Worm (Caenorhabditis elegans) whole organism, early embryonic: ENCODE results near the gene sri-62.

Source experiments
- B0310.2 ChIP-seq: sonication (generic microtip); optimal IDR thresholded peaks from 2 replicates; lab custom pipeline; 2016; ENCODE audit warnings: mild to moderate bottlenecking, missing genetic modification characterization, missing compliant biosample characterization
- F13C5.2 ChIP-seq: sonication (generic microtip); optimal IDR thresholded peaks from 2 replicates; lab custom pipeline; 2017; ENCODE audit warnings: mild to moderate bottlenecking, missing genetic modification characterization, inconsistent platforms, missing compliant biosample characterization
- aly-1 ChIP-seq: sonication (generic microtip); optimal IDR thresholded peaks from 2 replicates; lab custom pipeline; 2016; ENCODE audit warnings: missing genetic modification characterization, missing compliant biosample characterization
- ama-1 ChIP-seq: fragments of 150-350 bp; optimal IDR thresholded peaks from 2 replicates; lab custom pipeline; 2014
- ceh-13 ChIP-seq: fragments of 200-800 bp; sonication (Bioruptor generic); optimal IDR thresholded peaks from 2 replicates; lab custom pipeline; 2018; ENCODE audit warnings: mild to moderate bottlenecking, missing genetic modification characterization, missing compliant biosample characterization
- ceh-36 ChIP-seq: sonication (generic microtip); optimal IDR thresholded peaks from 2 replicates; lab custom pipeline; 2016; ENCODE audit warnings: missing genetic modification characterization, inconsistent platforms, missing compliant biosample characterization
- ets-7 ChIP-seq: sonication (generic microtip); optimal IDR thresholded peaks from 2 replicates; lab custom pipeline; 2016; ENCODE audit warnings: missing genotype, missing genetic modification characterization, missing compliant biosample characterization
- flt-1 ChIP-seq: fragments of 200-800 bp; sonication (Bioruptor generic); IDR thresholded peaks from 2 replicates; pipeline ENCODE4 v1.3.6; 2022; ENCODE audit warnings: missing genetic modification characterization, missing compliant biosample characterization
- hmbx-1 ChIP-seq: sonication (generic microtip); optimal IDR thresholded peaks from 2 replicates; lab custom pipeline; 2016; ENCODE audit warnings: mild to moderate bottlenecking, missing genetic modification characterization, missing compliant biosample characterization
- hmg-4 ChIP-seq: fragments of 200-800 bp; sonication (Bioruptor generic); optimal IDR thresholded peaks from 2 replicates; lab custom pipeline; 2018; ENCODE audit warnings: mild to moderate bottlenecking, missing genetic modification characterization, missing compliant biosample characterization
- hnd-1 ChIP-seq: sonication (generic microtip); optimal IDR thresholded peaks from 2 replicates; lab custom pipeline; 2016; ENCODE audit warnings: missing genetic modification characterization, missing compliant biosample characterization
- pes-1 ChIP-seq: fragments of 200-800 bp; sonication (Bioruptor generic); IDR thresholded peaks from 2 replicates; pipeline ENCODE4 v1.3.6; 2022; ENCODE audit warnings: missing genetic modification reagents, missing genetic modification characterization, missing compliant biosample characterization
- scrt-1 ChIP-seq: fragments of 200-800 bp; sonication (Bioruptor generic); IDR thresholded peaks from 2 replicates; pipeline ENCODE4 v1.3.6; 2022; ENCODE audit warnings: missing genetic modification characterization, missing compliant biosample characterization
- sea-1 ChIP-seq: fragments of 200-800 bp; sonication (Bioruptor generic); conservative IDR thresholded peaks from 2 replicates; pipeline ENCODE4 v1.3.6; 2022; ENCODE audit warnings: missing genetic modification characterization, missing compliant biosample characterization
- tbx-11 ChIP-seq: fragments of 200-800 bp; sonication (Bioruptor generic); IDR thresholded peaks from 2 replicates; pipeline ENCODE4 v1.3.6; 2022; ENCODE audit warnings: missing genetic modification characterization, missing compliant biosample characterization
- tbx-37 ChIP-seq: fragments of 200-800 bp; sonication (Bioruptor generic); conservative IDR thresholded peaks from 2 replicates; pipeline ENCODE4 v1.3.6; 2022; ENCODE audit warnings: missing genetic modification reagents, missing genetic modification characterization, missing compliant biosample characterization
- tra-4 ChIP-seq: sonication (generic microtip); optimal IDR thresholded peaks from 2 replicates; lab custom pipeline; 2017; ENCODE audit warnings: missing genetic modification characterization, missing compliant biosample characterization

sri-62 gene

ce11 chrII:2698378-2698777, at the start of gene sri-62:
TSS of gene sri-62 (minus strand) at chrII:2698478.
- TF ChIP-seq hnd-1 (tag; lab: Kevin White, UChicago) = no peak
- TF ChIP-seq ama-1 (lab: Kevin White, UChicago) = no peak
- no peak for TF ChIP-seq ceh-13 (GFP tag; lab: Kevin White, UChicago)
- no peak for TF ChIP-seq flt-1 (GFP tag; lab: Robert Waterston, UW)
- no peak for TF ChIP-seq scrt-1 (GFP tag; lab: Robert Waterston, UW)
- TF ChIP-seq sea-1 (GFP tag; lab: Robert Waterston, UW) = no peak
- TF ChIP-seq tra-4 = no peak
- no peak for TF ChIP-seq tbx-11 (GFP tag; lab: Robert Waterston, UW)
- TF ChIP-seq F13C5.2 (tag; lab: Kevin White, UChicago) = no peak
- TF ChIP-seq ets-7 (tag; lab: Kevin White, UChicago) = no peak
- no peak for TF ChIP-seq hmbx-1 (tag; lab: Kevin White, UChicago)
- TF ChIP-seq hmg-4 (GFP tag; lab: Kevin White, UChicago) = no peak
- no peak for TF ChIP-seq tbx-37 (GFP tag; lab: Robert Waterston, UW)
- TF ChIP-seq aly-1 (tag; lab: Kevin White, UChicago) = no peak
- TF ChIP-seq pes-1 = no peak
- TF ChIP-seq ceh-36 (tag; lab: Kevin White, UChicago) = no peak
- no peak for TF ChIP-seq B0310.2 (tag; lab: Kevin White, UChicago)

ce11 chrII:2742251-2742650, 44.0 kb upstream of the sri-62 start, which contains the start of gene T05A8.7:
TSS of gene T05A8.7 (minus strand) at chrII:2742351.
- no peak for TF ChIP-seq sea-1 (GFP tag; lab: Robert Waterston, UW)
- TF ChIP-seq tbx-11 (GFP tag; lab: Robert Waterston, UW) = no peak
- TF ChIP-seq flt-1 (GFP tag; lab: Robert Waterston, UW) = no peak
- no peak for TF ChIP-seq ama-1 (lab: Kevin White, UChicago)
- TF ChIP-seq hnd-1 (tag; lab: Kevin White, UChicago) = no peak
- no peak for TF ChIP-seq aly-1 (tag; lab: Kevin White, UChicago)
- TF ChIP-seq B0310.2 (tag; lab: Kevin White, UChicago) = no peak
- TF ChIP-seq hmg-4 (GFP tag; lab: Kevin White, UChicago) = no peak
- no peak for TF ChIP-seq scrt-1 (GFP tag; lab: Robert Waterston, UW)
- no peak for TF ChIP-seq ceh-13 (GFP tag; lab: Kevin White, UChicago)
- TF ChIP-seq tbx-37 (GFP tag; lab: Robert Waterston, UW) = no peak
- TF ChIP-seq hmbx-1 (tag; lab: Kevin White, UChicago) = no peak
- no peak for TF ChIP-seq tra-4
- TF ChIP-seq F13C5.2 (tag; lab: Kevin White, UChicago) = no peak
- TF ChIP-seq pes-1 = no peak
- TF ChIP-seq ets-7 (tag; lab: Kevin White, UChicago) = no peak
- TF ChIP-seq ceh-36 (tag; lab: Kevin White, UChicago) = no peak

ce11 chrII:2741405-2741804, 43.1 kb upstream of the sri-62 start:
- TF ChIP-seq scrt-1 (GFP tag; lab: Robert Waterston, UW) = 0 out of 2 replicates have a peak, but pooled peaks have one; percentile 47
- no peak for TF ChIP-seq tbx-11 (GFP tag; lab: Robert Waterston, UW)
- TF ChIP-seq ama-1 (lab: Kevin White, UChicago) = no peak

- TF ChIP-seq sea-1 (GFP tag; lab: Robert Waterston, UW) (no peak), tra-4 (no peak), scrt-1 (GFP tag; lab: Robert Waterston, UW) (no peak), ama-1 (lab: Kevin White, UChicago) (no peak)
Observed at ce11 chrII:2739619-2740018, 41.3 kb upstream of the sri-62 start, which contains the start of gene T05A8.6. TSS of gene T05A8.6 (minus strand) at chrII:2739719.

- TF ChIP-seq hnd-1 (tag; lab: Kevin White, UChicago) (no peak), ceh-13 (GFP tag; lab: Kevin White, UChicago) (no peak), hmbx-1 (tag; lab: Kevin White, UChicago) (no peak), tra-4 (no peak), hmg-4 (GFP tag; lab: Kevin White, UChicago) (no peak), B0310.2 (tag; lab: Kevin White, UChicago) (no peak), ama-1 (lab: Kevin White, UChicago) (no peak), flt-1 (GFP tag; lab: Robert Waterston, UW) (no peak), tbx-37 (GFP tag; lab: Robert Waterston, UW) (no peak), aly-1 (tag; lab: Kevin White, UChicago) (no peak), F13C5.2 (tag; lab: Kevin White, UChicago) (no peak), ceh-36 (tag; lab: Kevin White, UChicago) (no peak), pes-1 (no peak), tbx-11 (GFP tag; lab: Robert Waterston, UW) (no peak), ets-7 (tag; lab: Kevin White, UChicago) (no peak), scrt-1 (GFP tag; lab: Robert Waterston, UW) (no peak), sea-1 (GFP tag; lab: Robert Waterston, UW) (no peak)
Observed at ce11 chrII:2736938-2737337, 38.7 kb upstream of the sri-62 start.

- no peak for TF ChIP-seq tbx-11 (GFP tag; lab: Robert Waterston, UW)
- TF ChIP-seq B0310.2 (tag; lab: Kevin White, UChicago) = no peak
- TF ChIP-seq ceh-13 (GFP tag; lab: Kevin White, UChicago) = no peak
- TF ChIP-seq hnd-1 (tag; lab: Kevin White, UChicago) = no peak
- no peak for TF ChIP-seq tra-4
- no peak for TF ChIP-seq hmbx-1 (tag; lab: Kevin White, UChicago)
- no peak for TF ChIP-seq scrt-1 (GFP tag; lab: Robert Waterston, UW)
- no peak for TF ChIP-seq ets-7 (tag; lab: Kevin White, UChicago)
- TF ChIP-seq ama-1 (lab: Kevin White, UChicago) = no peak
- TF ChIP-seq aly-1 (tag; lab: Kevin White, UChicago) = no peak
- TF ChIP-seq pes-1 = no peak
Observed at ce11 chrII:2736156-2736728, 38.0 kb upstream of the sri-62 start, which contains the start of gene T05A8.8. TSS of gene T05A8.8 (plus strand) at chrII:2736678.

ce11 chrII:2735644-2736043, 37.4 kb upstream of the sri-62 start:
- TF ChIP-seq tbx-37 (GFP tag; lab: Robert Waterston, UW) (no peak), hmg-4 (GFP tag; lab: Kevin White, UChicago) (no peak), ceh-36 (tag; lab: Kevin White, UChicago) (no peak), pes-1 (no peak), tbx-11 (GFP tag; lab: Robert Waterston, UW) (no peak), hmbx-1 (tag; lab: Kevin White, UChicago) (no peak), ets-7 (tag; lab: Kevin White, UChicago) (no peak), B0310.2 (tag; lab: Kevin White, UChicago) (no peak), sea-1 (GFP tag; lab: Robert Waterston, UW) (no peak), flt-1 (GFP tag; lab: Robert Waterston, UW) (no peak), tra-4 (no peak), hnd-1 (tag; lab: Kevin White, UChicago) (no peak), scrt-1 (GFP tag; lab: Robert Waterston, UW) (no peak), aly-1 (tag; lab: Kevin White, UChicago) (no peak), F13C5.2 (tag; lab: Kevin White, UChicago) (no peak)
